Fruit fly (Drosophila melanogaster): ENCODE results near the gene GluRIID.

GluRIID gene

dm6 chr3R:20626123-20626522, 26.1 kb downstream of the GluRIID start:
- TF ChIP-seq Sp1 (GFP tag; optimal IDR thresholded peaks at IDR 0.05) (no peak), ey (GFP tag; optimal IDR thresholded peaks at IDR 0.05) (no peak), sv (GFP tag; optimal IDR thresholded peaks at IDR 0.05) (no peak), brk (GFP tag; optimal IDR thresholded peaks at IDR 0.05) (no peak), Hr78 (GFP tag; optimal IDR thresholded peaks at IDR 0.05) (no peak), dsf (GFP tag; optimal IDR thresholded peaks at IDR 0.05; ENCODE audit: borderline replicate concordance) (no peak), GATAd (GFP tag; optimal IDR thresholded peaks at IDR 0.05) (no peak), usp (GFP tag; optimal IDR thresholded peaks at IDR 0.05) (no peak), Rel (GFP tag; optimal IDR thresholded peaks at IDR 0.05) (no peak), Rel (tag; optimal IDR thresholded peaks at IDR 0.05) (no peak)

- TF ChIP-seq Jra (GFP tag; optimal IDR thresholded peaks at IDR 0.05) (no peak), lola (GFP tag; optimal IDR thresholded peaks at IDR 0.05) (no peak), Hnf4 (GFP tag; optimal IDR thresholded peaks at IDR 0.05) (no peak), brk (GFP tag; optimal IDR thresholded peaks at IDR 0.05) (no peak), Dfd (GFP tag; optimal IDR thresholded peaks at IDR 0.05) (no peak), Sp1 (GFP tag; optimal IDR thresholded peaks at IDR 0.05) (no peak), N (GFP tag; optimal IDR thresholded peaks at IDR 0.05) (no peak), psq (GFP tag; optimal IDR thresholded peaks at IDR 0.05) (peak; percentile 9)
Observed at dm6 chr3R:20622297-20623168, 29.7 kb downstream of the GluRIID start.

dm6 chr3R:20621805-20622286, 30.4 kb downstream of the GluRIID start, which contains the start of gene H:
TSS of gene H (plus strand) at chr3R:20621938.
- TF ChIP-seq N (GFP tag; optimal IDR thresholded peaks at IDR 0.05): peak; percentile 94
- TF ChIP-seq Abd-B (GFP tag; optimal IDR thresholded peaks at IDR 0.05): peak; percentile 49
- peak; percentile 60 for TF ChIP-seq Hr78 (GFP tag; optimal IDR thresholded peaks at IDR 0.05)
- no peak for TF ChIP-seq CG9705 (GFP tag; optimal IDR thresholded peaks at IDR 0.05)
- TF ChIP-seq psq (GFP tag; optimal IDR thresholded peaks at IDR 0.05): peak; percentile 77
- no peak for TF ChIP-seq dsf (GFP tag; optimal IDR thresholded peaks at IDR 0.05; ENCODE audit: borderline replicate concordance)

dm6 chr3R:20618947-20619346, 33.3 kb downstream of the GluRIID start:
- TF ChIP-seq Dfd (GFP tag; optimal IDR thresholded peaks at IDR 0.05) (peak; percentile 62), sv (GFP tag; optimal IDR thresholded peaks at IDR 0.05) (no peak)

DNA sequence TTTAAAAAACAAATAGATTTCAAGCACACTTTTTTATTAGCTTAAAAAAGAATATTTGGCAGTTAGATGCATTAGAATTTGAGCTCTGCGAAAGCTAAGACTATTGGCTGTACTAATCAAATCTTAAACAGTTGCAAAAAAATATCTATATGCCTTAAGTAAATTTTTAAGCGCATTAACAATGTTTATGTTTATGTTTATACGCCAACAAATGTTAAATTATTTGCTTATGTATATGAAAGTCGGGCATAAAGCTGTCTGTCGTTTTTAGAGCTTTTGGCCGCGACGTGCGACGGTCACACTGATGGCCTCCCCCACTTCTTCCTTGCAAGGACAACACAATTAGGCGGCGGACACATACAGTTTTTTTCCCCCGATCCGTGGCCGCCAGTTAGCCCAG, 34.7 kb downstream of the GluRIID start, which contains the start of gene CG5466:
Gene CG5466 (plus strand): TSS at position 301 of the 400 bp plus-strand sequence.
- TF ChIP-seq usp (GFP tag; optimal IDR thresholded peaks at IDR 0.05) (no peak), Vsx2 (GFP tag; optimal IDR thresholded peaks at IDR 0.05; ENCODE audit: partially characterized antibody) (no peak), Hnf4 (GFP tag; optimal IDR thresholded peaks at IDR 0.05) (no peak), pan (optimal IDR thresholded peaks at IDR 0.05) (no peak), GATAd (GFP tag; optimal IDR thresholded peaks at IDR 0.05) (no peak), dsf (GFP tag; optimal IDR thresholded peaks at IDR 0.05; ENCODE audit: borderline replicate concordance) (no peak), Dif (GFP tag; optimal IDR thresholded peaks at IDR 0.05; ENCODE audit: partially characterized antibody) (no peak), Jra (GFP tag; optimal IDR thresholded peaks at IDR 0.05) (no peak), Sp1 (GFP tag; optimal IDR thresholded peaks at IDR 0.05) (no peak), dmrt93B (GFP tag; optimal IDR thresholded peaks at IDR 0.05) (no peak), HLH106 (tag; optimal IDR thresholded peaks at IDR 0.05) (no peak), fru (GFP tag; optimal IDR thresholded peaks at IDR 0.05) (no peak), CG9705 (GFP tag; optimal IDR thresholded peaks at IDR 0.05) (no peak), CrebA (GFP tag; optimal IDR thresholded peaks at IDR 0.05; ENCODE audit: borderline replicate concordance) (no peak), Hr78 (GFP tag; optimal IDR thresholded peaks at IDR 0.05) (no peak), CG32264 (GFP tag; optimal IDR thresholded peaks at IDR 0.05) (no peak)

DNA sequence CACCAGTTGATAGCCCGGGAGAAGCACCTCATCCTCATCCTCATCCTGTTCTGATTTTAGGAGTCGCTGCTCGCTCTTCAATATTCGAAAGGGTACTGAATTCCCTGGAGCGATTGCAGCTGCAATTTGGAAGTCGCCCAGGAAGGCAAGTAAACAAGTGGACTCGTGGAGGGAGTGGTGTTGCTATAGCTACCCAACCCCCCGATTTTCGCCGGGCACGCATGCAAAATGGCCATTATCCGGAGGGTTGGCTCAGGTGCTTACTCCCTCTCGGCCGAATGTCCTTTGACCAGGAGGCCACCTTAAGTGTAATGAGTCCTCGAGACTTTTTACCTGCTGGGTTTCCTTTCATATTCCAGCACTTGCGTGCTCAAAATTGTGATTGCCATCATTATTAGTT, 35.4 kb downstream of the GluRIID start, which contains the start of gene CG15923:
Gene CG15923 (minus strand): TSS at position 101 of the 400 bp plus-strand sequence.
- TF ChIP-seq Abd-B (GFP tag; optimal IDR thresholded peaks at IDR 0.05) (no peak), Sp1 (GFP tag; optimal IDR thresholded peaks at IDR 0.05) (no peak), CG9705 (GFP tag; optimal IDR thresholded peaks at IDR 0.05) (no peak), Vsx2 (GFP tag; optimal IDR thresholded peaks at IDR 0.05; ENCODE audit: partially characterized antibody) (no peak), Hr78 (GFP tag; optimal IDR thresholded peaks at IDR 0.05) (no peak), Jra (GFP tag; optimal IDR thresholded peaks at IDR 0.05) (no peak), tai (GFP tag; optimal IDR thresholded peaks at IDR 0.05) (no peak), lola (GFP tag; optimal IDR thresholded peaks at IDR 0.05) (no peak), dsf (GFP tag; optimal IDR thresholded peaks at IDR 0.05; ENCODE audit: borderline replicate concordance) (no peak), br (GFP tag; optimal IDR thresholded peaks at IDR 0.05) (no peak)

All from whole organism, wandering third instar larva.